Worm (Caenorhabditis elegans): Measurements from ENCODE around the gene Y56A3A.41.

Gene Y56A3A.41

ce11 chrIII:11892939-11893338 lies at the start of gene Y56A3A.41:
TSS of gene Y56A3A.41 (minus strand) at chrIII:11893039.
- TF ChIP-seq ceh-36 (tag; optimal IDR thresholded peaks at IDR 0.05) = no peak
- no peak for TF ChIP-seq hmbx-1 (tag; optimal IDR thresholded peaks at IDR 0.05)
- no peak for TF ChIP-seq hmg-4 (GFP tag; optimal IDR thresholded peaks at IDR 0.05)
- no peak for TF ChIP-seq pes-1 (GFP tag; IDR thresholded peaks at IDR 0.05)
- no peak for TF ChIP-seq scrt-1 (GFP tag; IDR thresholded peaks at IDR 0.05)
- no peak for TF ChIP-seq hnd-1 (tag; optimal IDR thresholded peaks at IDR 0.05)
- TF ChIP-seq ets-7 (tag; optimal IDR thresholded peaks at IDR 0.05) = no peak
- TF ChIP-seq F13C5.2 (tag; optimal IDR thresholded peaks at IDR 0.05) = no peak
- TF ChIP-seq sea-1 (GFP tag; conservative IDR thresholded peaks at IDR 0.05) = no peak
- no peak for TF ChIP-seq B0310.2 (tag; optimal IDR thresholded peaks at IDR 0.05)
- TF ChIP-seq ceh-13 (GFP tag; optimal IDR thresholded peaks at IDR 0.05) = no peak
- no peak for TF ChIP-seq tra-4 (tag; optimal IDR thresholded peaks at IDR 0.05)
- TF ChIP-seq aly-1 (tag; optimal IDR thresholded peaks at IDR 0.05) = no peak
- no peak for TF ChIP-seq tbx-37 (GFP tag; conservative IDR thresholded peaks at IDR 0.05)
- no peak for TF ChIP-seq tbx-11 (GFP tag; IDR thresholded peaks at IDR 0.05)
- no peak for TF ChIP-seq flt-1 (GFP tag; IDR thresholded peaks at IDR 0.05)
- no peak for TF ChIP-seq ama-1 (optimal IDR thresholded peaks at IDR 0.05)

DNA sequence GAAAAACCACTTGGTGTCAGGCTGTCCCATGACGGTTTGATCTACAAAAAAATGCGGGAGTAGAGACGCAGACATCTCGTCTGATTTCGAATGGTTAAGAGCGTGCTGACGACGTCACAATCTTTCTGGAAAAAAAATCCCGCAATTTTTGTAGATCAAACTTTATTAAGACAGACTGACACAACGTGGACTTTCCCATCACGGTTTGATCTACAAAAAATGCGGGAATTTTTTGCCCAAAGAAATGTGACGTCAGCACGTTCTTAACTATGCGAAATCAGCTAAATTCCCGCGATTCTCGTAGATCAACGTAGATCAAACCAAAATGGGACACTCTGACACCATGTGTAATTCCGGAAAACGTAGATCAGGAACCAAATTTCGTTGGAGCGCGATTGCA lies 45.7 kb upstream of the Y56A3A.41 start:
- TF ChIP-seq tra-4 (tag; optimal IDR thresholded peaks at IDR 0.05) (no peak), hmbx-1 (tag; optimal IDR thresholded peaks at IDR 0.05) (no peak), flt-1 (GFP tag; IDR thresholded peaks at IDR 0.05) (no peak), ceh-36 (tag; optimal IDR thresholded peaks at IDR 0.05) (no peak), hmg-4 (GFP tag; optimal IDR thresholded peaks at IDR 0.05) (no peak), tbx-11 (GFP tag; IDR thresholded peaks at IDR 0.05) (no peak), B0310.2 (tag; optimal IDR thresholded peaks at IDR 0.05) (no peak), pes-1 (GFP tag; IDR thresholded peaks at IDR 0.05) (no peak), tbx-37 (GFP tag; conservative IDR thresholded peaks at IDR 0.05) (no peak), ceh-13 (GFP tag; optimal IDR thresholded peaks at IDR 0.05) (no peak)

DNA sequence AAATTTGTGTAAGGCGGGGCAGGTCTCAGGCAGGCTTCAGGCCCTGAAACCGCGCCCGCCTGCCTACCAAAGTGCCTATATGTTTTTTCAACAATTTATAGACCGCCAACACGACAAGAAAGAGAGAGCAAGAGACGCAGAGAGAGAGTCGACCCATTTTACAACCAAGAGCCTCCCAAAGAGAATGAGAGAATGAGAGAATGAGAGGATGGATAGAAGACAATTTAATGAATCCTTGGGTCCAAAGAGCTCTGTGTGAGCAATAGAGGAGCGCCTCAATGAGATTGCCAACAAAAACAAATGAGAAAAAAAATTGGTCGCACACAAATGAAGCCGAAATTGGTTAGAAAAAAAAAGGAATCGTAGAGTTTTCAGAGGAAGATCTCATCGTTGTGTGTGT lies 45.1 kb upstream of the Y56A3A.41 start:
- TF ChIP-seq F13C5.2 (tag; optimal IDR thresholded peaks at IDR 0.05) (no peak), flt-1 (GFP tag; IDR thresholded peaks at IDR 0.05) (no peak), ama-1 (optimal IDR thresholded peaks at IDR 0.05) (no peak), hmbx-1 (tag; optimal IDR thresholded peaks at IDR 0.05) (no peak), hmg-4 (GFP tag; optimal IDR thresholded peaks at IDR 0.05) (no peak), hnd-1 (tag; optimal IDR thresholded peaks at IDR 0.05) (no peak), tbx-37 (GFP tag; conservative IDR thresholded peaks at IDR 0.05) (no peak), scrt-1 (GFP tag; IDR thresholded peaks at IDR 0.05) (no peak), pes-1 (GFP tag; IDR thresholded peaks at IDR 0.05) (no peak), B0310.2 (tag; optimal IDR thresholded peaks at IDR 0.05) (no peak), ets-7 (tag; optimal IDR thresholded peaks at IDR 0.05) (no peak), ceh-36 (tag; optimal IDR thresholded peaks at IDR 0.05) (no peak), ceh-13 (GFP tag; optimal IDR thresholded peaks at IDR 0.05) (no peak), aly-1 (tag; optimal IDR thresholded peaks at IDR 0.05) (no peak), tbx-11 (GFP tag; IDR thresholded peaks at IDR 0.05) (no peak), sea-1 (GFP tag; conservative IDR thresholded peaks at IDR 0.05) (no peak), tra-4 (tag; optimal IDR thresholded peaks at IDR 0.05) (no peak)

DNA sequence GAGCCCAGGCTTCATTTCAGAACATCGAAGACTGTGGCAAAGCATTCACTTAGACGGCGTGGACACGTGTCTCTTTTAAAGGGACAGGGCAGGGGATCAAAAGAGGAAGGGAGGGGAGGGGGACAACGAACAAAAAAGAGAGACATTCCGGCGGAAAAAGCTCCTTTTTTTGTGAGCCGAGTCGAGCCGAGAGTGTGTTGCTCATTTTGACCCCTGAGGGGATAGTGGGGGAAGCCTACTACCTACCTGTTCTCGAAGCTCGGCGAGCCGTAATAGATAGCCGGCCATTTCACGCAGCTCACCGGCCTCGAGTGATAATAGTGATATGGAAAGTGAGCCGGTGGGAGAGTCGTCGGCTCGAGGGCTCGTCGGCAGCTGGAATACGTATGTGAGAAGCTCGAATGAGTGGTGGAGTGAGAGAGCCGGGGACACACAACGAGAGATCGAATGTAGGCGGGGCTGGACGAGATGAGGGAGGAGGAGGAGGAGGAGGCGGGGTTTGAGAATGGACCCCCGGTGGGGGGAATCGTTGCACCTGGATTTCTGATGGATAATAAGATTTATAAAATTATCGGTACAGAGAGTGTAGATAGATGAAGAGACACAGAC lies 43.9 kb upstream of the Y56A3A.41 start:
- peak; percentile 8 for TF ChIP-seq hmg-4 (GFP tag; optimal IDR thresholded peaks at IDR 0.05)
- TF ChIP-seq aly-1 (tag; optimal IDR thresholded peaks at IDR 0.05) = no peak

ce11 chrIII:11935948-11936280 lies 43.1 kb upstream of the Y56A3A.41 start:
- TF ChIP-seq hmg-4 (GFP tag; optimal IDR thresholded peaks at IDR 0.05) (peak; percentile 27), scrt-1 (GFP tag; IDR thresholded peaks at IDR 0.05) (peak; percentile 43; the same call in 1 of the 2 replicates), flt-1 (GFP tag; IDR thresholded peaks at IDR 0.05) (no peak)

DNA sequence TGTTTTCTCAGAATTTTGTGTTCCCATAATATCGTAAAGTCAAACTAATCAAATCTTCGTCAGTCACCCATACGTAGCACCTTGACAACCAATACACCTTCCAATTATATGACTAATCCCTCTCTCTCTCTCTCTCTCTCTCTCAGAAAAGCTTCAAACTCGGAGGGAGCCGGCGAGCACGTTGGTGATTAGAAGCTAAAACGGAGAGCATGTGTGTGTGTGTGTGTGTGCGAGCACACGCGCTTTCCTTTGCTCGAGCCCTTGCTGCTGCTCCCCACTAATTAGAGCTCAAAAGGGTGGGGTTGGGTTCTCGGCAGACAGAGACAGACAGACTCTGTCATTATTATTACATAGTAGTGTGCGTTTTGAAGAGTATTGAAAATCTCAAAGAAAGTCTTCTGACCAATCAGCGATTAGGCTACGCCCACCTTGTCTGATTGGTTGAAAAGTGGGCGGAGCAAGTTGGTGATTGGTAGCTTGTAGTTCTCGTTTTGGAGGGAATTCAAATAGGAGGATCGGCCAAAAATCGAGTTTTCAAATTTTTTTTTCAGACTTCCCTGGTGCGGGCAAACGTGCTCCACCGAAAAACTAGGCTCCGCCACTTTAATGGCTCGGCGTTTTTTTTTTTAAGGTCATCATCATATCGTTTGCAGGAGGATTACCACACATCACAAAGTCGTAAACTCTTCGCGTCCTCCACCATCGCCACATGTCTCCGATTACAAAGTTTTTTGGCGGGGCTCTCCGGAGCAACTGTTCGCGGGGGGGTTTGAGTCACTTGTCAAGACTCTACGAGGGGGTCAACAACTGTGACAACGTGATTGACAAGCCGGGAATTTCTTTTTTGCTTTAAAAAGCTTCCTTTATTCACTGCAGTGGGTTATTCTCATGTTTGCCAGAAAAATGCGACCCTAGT lies 42.5 kb upstream of the Y56A3A.41 start:
- TF ChIP-seq hnd-1 (tag; optimal IDR thresholded peaks at IDR 0.05) (no peak), tbx-11 (GFP tag; IDR thresholded peaks at IDR 0.05) (no peak), pes-1 (GFP tag; IDR thresholded peaks at IDR 0.05) (no peak), aly-1 (tag; optimal IDR thresholded peaks at IDR 0.05) (peak; percentile 12)

DNA sequence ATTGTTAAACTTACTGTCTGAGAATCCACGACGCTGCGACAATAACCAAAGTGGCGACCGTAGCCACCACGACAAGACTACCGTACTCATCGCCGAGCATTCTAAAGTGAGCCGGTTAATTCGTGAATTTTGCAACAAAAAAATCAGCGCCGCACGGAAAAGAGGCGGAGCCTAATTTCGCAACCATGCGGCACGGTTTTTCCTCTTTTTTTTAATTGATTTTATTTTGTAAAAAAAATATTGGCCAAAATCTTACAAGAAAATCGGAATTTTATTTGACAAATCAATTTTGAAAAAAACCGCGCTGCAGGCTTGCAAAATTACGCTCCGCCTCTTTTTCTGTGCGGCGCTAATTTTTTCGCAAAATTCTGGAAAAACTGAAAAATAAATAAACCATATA lies 40.7 kb upstream of the Y56A3A.41 start, which contains the start of gene dolk-1:
Gene dolk-1, minus strand, starts transcription at position 101 of the 400 bp plus-strand sequence.
- TF ChIP-seq hnd-1 (tag; optimal IDR thresholded peaks at IDR 0.05) (no peak), sea-1 (GFP tag; conservative IDR thresholded peaks at IDR 0.05) (no peak), scrt-1 (GFP tag; IDR thresholded peaks at IDR 0.05) (no peak), tra-4 (tag; optimal IDR thresholded peaks at IDR 0.05) (no peak), ama-1 (optimal IDR thresholded peaks at IDR 0.05) (no peak), ceh-13 (GFP tag; optimal IDR thresholded peaks at IDR 0.05) (no peak), ceh-36 (tag; optimal IDR thresholded peaks at IDR 0.05) (no peak), aly-1 (tag; optimal IDR thresholded peaks at IDR 0.05) (no peak), F13C5.2 (tag; optimal IDR thresholded peaks at IDR 0.05) (no peak), hmg-4 (GFP tag; optimal IDR thresholded peaks at IDR 0.05) (no peak), B0310.2 (tag; optimal IDR thresholded peaks at IDR 0.05) (no peak), tbx-37 (GFP tag; conservative IDR thresholded peaks at IDR 0.05) (no peak)

DNA sequence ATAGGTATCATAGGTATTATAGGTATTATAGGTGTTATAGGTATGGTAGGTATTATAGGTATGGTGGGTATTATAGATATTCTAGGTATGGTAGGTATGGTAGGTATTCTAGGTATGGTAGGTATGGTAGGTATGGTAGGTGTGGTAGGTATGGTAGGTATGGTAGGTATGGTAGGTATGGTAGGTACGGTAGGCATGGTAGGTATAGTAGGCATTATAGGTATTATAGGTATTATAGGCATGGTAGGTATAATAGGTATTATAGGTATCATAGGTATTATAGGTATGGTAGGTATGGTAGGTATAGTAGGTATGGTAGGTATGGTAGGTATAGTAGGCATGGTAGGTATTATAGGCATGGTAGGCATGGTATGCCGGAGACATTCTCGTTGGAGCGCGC lies 39.1 kb upstream of the Y56A3A.41 start:
- TF ChIP-seq sea-1 (GFP tag; conservative IDR thresholded peaks at IDR 0.05) (peak; percentile 48; the same call in 1 of the 2 replicates), F13C5.2 (tag; optimal IDR thresholded peaks at IDR 0.05) (no peak), scrt-1 (GFP tag; IDR thresholded peaks at IDR 0.05) (no peak), tbx-11 (GFP tag; IDR thresholded peaks at IDR 0.05) (no peak; the same call in 1 of the 2 replicates), ceh-36 (tag; optimal IDR thresholded peaks at IDR 0.05) (no peak), tbx-37 (GFP tag; conservative IDR thresholded peaks at IDR 0.05) (peak; percentile 18; the same call in 1 of the 2 replicates), hnd-1 (tag; optimal IDR thresholded peaks at IDR 0.05) (no peak)

All from whole organism, early embryonic.